Worm (Caenorhabditis elegans) whole organism, L1 larva: Measurements from ENCODE around the gene F14H8.8.
A peak's percentile ranks its signal among the peaks of the same experiment; 100 is the strongest.

Experiments
- C16A3.4 ChIP-seq: fragments of 150-350 bp; optimal IDR thresholded peaks from 2 replicates; lab custom pipeline; 2014; ENCODE audit warnings: missing biosample characterization, missing genetic modification characterization
- C34B4.2 ChIP-seq: sonication (generic microtip); optimal IDR thresholded peaks from 2 replicates; lab custom pipeline; 2017; ENCODE audit warnings: mild to moderate bottlenecking, missing genetic modification characterization, missing compliant biosample characterization
- F16B12.6 ChIP-seq: fragments of 150-350 bp; optimal IDR thresholded peaks from 2 replicates; lab custom pipeline; 2014; ENCODE audit warnings: missing biosample characterization, missing genetic modification characterization
- aha-1 ChIP-seq: fragments of 150-350 bp; optimal IDR thresholded peaks from 2 replicates; lab custom pipeline; 2014; ENCODE audit warnings: missing biosample characterization, missing genetic modification characterization
- ceh-63 ChIP-seq: fragments of 200-800 bp; sonication (Bioruptor generic); optimal IDR thresholded peaks from 2 replicates; lab custom pipeline; 2018; ENCODE audit warnings: mild to moderate bottlenecking, missing genetic modification characterization, missing compliant biosample characterization
- ceh-90 ChIP-seq: sonication (generic microtip); optimal IDR thresholded peaks from 2 replicates; lab custom pipeline; 2016; ENCODE audit warnings: missing genetic modification characterization, missing compliant biosample characterization
- ces-1 ChIP-seq: fragments of 150-350 bp; optimal IDR thresholded peaks from 2 replicates; lab custom pipeline; 2014; ENCODE audit warnings: missing biosample characterization, missing genetic modification reagents, missing genetic modification characterization
- dpl-1 ChIP-seq, 3 experiments: fragments of 150-350 bp in 2 of 3; sonication (generic microtip) in 1 of 3; optimal IDR thresholded peaks; 2 replicates each; lab custom pipeline; 2014 to 2017; ENCODE audit warnings: missing biosample characterization in 3 of 3, missing genetic modification characterization in 3 of 3, missing genetic modification reagents in 3 of 3
- efl-1 ChIP-seq, 4 experiments: fragments of 150-350 bp; optimal IDR thresholded peaks in 3 of 4; peaks in 1 of 4; 1 replicate in 1 of 4; 2 replicates in 3 of 4; lab custom pipeline; 2014; ENCODE audit warnings: missing biosample characterization in 2 of 4, missing genetic modification characterization in 2 of 4, missing genetic modification reagents in 2 of 4
- egl-27 ChIP-seq, 2 experiments: fragments of 150-350 bp in 1 of 2; sonication (generic microtip); optimal IDR thresholded peaks; 3 replicates each; lab custom pipeline; 2017 to 2018; ENCODE audit warnings: missing biosample characterization in 2 of 2, missing genetic modification characterization in 2 of 2, missing genetic modification reagents in 2 of 2
- elt-2 ChIP-seq: sonication (generic microtip); optimal IDR thresholded peaks from 2 replicates; lab custom pipeline; 2016; ENCODE audit warnings: missing genetic modification characterization, mild to moderate bottlenecking, inconsistent platforms, missing compliant biosample characterization, missing genetic modification reagents
- elt-3 ChIP-seq, 6 experiments: fragments of 150-350 bp in 1 of 6; sonication (generic microtip); optimal IDR thresholded peaks; 2 replicates each; lab custom pipeline; 2017 to 2018; ENCODE audit warnings: missing biosample characterization in 6 of 6, missing genetic modification characterization in 6 of 6, inconsistent platforms in 1 of 6
- ets-5 ChIP-seq: fragments of 200-800 bp; sonication (Bioruptor generic); IDR thresholded peaks from 2 replicates; pipeline ENCODE4 v1.3.6; 2022; ENCODE audit warnings: missing genetic modification characterization, missing compliant biosample characterization
- fos-1 ChIP-seq: fragments of 150-350 bp; optimal IDR thresholded peaks from 2 replicates; lab custom pipeline; 2014; ENCODE audit warnings: missing biosample characterization, missing genetic modification characterization
- grh-1 ChIP-seq: fragments of 200-800 bp; sonication (Bioruptor generic); IDR thresholded peaks from 2 replicates; pipeline ENCODE4 v1.3.6; 2022; ENCODE audit warnings: missing genetic modification reagents, missing genetic modification characterization, missing compliant biosample characterization
- hlh-4 ChIP-seq: sonication (generic microtip); optimal IDR thresholded peaks from 2 replicates; lab custom pipeline; 2016; ENCODE audit warnings: mild to moderate bottlenecking, missing genetic modification characterization, missing compliant biosample characterization
- irx-1 ChIP-seq: sonication (generic microtip); optimal IDR thresholded peaks from 2 replicates; lab custom pipeline; 2016; ENCODE audit warnings: missing genetic modification characterization, missing compliant biosample characterization
- isw-1 ChIP-seq: fragments of 200-800 bp; sonication (Bioruptor generic); IDR thresholded peaks from 2 replicates; pipeline ENCODE4 v1.3.6; 2022; ENCODE audit warnings: missing genetic modification characterization, missing compliant biosample characterization
- lin-14 ChIP-seq: fragments of 200-800 bp; sonication (Bioruptor generic); optimal IDR thresholded peaks from 2 replicates; lab custom pipeline; 2018; ENCODE audit warnings: mild to moderate bottlenecking, missing genetic modification characterization, moderate library complexity, missing compliant biosample characterization
- lin-15B ChIP-seq: fragments of 150-350 bp; sonication (generic microtip); optimal IDR thresholded peaks from 3 replicates; lab custom pipeline; 2014; ENCODE audit warnings: missing biosample characterization, missing genetic modification characterization
- lin-35 ChIP-seq, 2 experiments: fragments of 150-350 bp; optimal IDR thresholded peaks; 2 replicates each; lab custom pipeline; 2014; ENCODE audit warnings: missing biosample characterization in 2 of 2, missing genetic modification characterization in 2 of 2, missing genetic modification reagents in 2 of 2
- lin-39 ChIP-seq: fragments of 150-350 bp; optimal IDR thresholded peaks from 2 replicates; lab custom pipeline; 2014; ENCODE audit warnings: missing biosample characterization, missing genetic modification reagents, missing genetic modification characterization
- lir-3 ChIP-seq: sonication (generic microtip); optimal IDR thresholded peaks from 2 replicates; lab custom pipeline; 2016; ENCODE audit warnings: mild to moderate bottlenecking, missing genetic modification characterization, moderate library complexity, missing compliant biosample characterization; ENCODE audit not compliant: poor library complexity
- lsy-2 ChIP-seq, 2 experiments: fragments of 150-350 bp; optimal IDR thresholded peaks; 2 replicates each; lab custom pipeline; 2014; ENCODE audit warnings: missing biosample characterization in 2 of 2, missing genetic modification characterization in 2 of 2
- mdl-1 ChIP-seq, 2 experiments: fragments of 150-350 bp; optimal IDR thresholded peaks; 2 replicates each; lab custom pipeline; 2014 to 2017; ENCODE audit warnings: missing biosample characterization in 2 of 2, missing genetic modification characterization in 2 of 2, inconsistent platforms in 1 of 2
- nhr-11 ChIP-seq: fragments of 150-350 bp; optimal IDR thresholded peaks from 2 replicates; lab custom pipeline; 2014; ENCODE audit warnings: missing biosample characterization, missing genetic modification characterization
- nhr-12 ChIP-seq: sonication (generic microtip); optimal IDR thresholded peaks from 2 replicates; lab custom pipeline; 2017; ENCODE audit warnings: missing biosample characterization, missing genetic modification characterization
- nhr-19 ChIP-seq: fragments of 200-800 bp; sonication (Bioruptor generic); conservative IDR thresholded peaks from 2 replicates; pipeline ENCODE4 v1.3.6; 2022; ENCODE audit warnings: missing genetic modification characterization, missing compliant biosample characterization
- nhr-20 ChIP-seq: sonication (generic microtip); optimal IDR thresholded peaks from 2 replicates; lab custom pipeline; 2016; ENCODE audit warnings: mild to moderate bottlenecking, missing genetic modification characterization, missing compliant biosample characterization
- nhr-28 ChIP-seq: fragments of 150-350 bp; optimal IDR thresholded peaks from 2 replicates; lab custom pipeline; 2014; ENCODE audit warnings: missing biosample characterization, missing genetic modification characterization
- nhr-47 ChIP-seq: sonication (generic microtip); optimal IDR thresholded peaks from 2 replicates; lab custom pipeline; 2016; ENCODE audit warnings: mild to moderate bottlenecking, missing genetic modification characterization, moderate library complexity, missing compliant biosample characterization
- nhr-77 ChIP-seq: fragments of 150-350 bp; optimal IDR thresholded peaks from 2 replicates; lab custom pipeline; 2014; ENCODE audit warnings: missing biosample characterization, missing genetic modification characterization
- nhr-85 ChIP-seq: sonication (generic microtip); peaks from one replicate; lab custom pipeline; 2016; ENCODE audit warnings: missing genetic modification characterization, inconsistent platforms, missing compliant biosample characterization
- nhr-90 ChIP-seq: sonication (generic microtip); optimal IDR thresholded peaks from 2 replicates; lab custom pipeline; 2016; ENCODE audit warnings: mild to moderate bottlenecking, missing genetic modification characterization, missing compliant biosample characterization; ENCODE audit not compliant: poor library complexity
- pag-3 ChIP-seq: sonication (generic microtip); optimal IDR thresholded peaks from 2 replicates; lab custom pipeline; 2017; ENCODE audit warnings: missing genetic modification characterization, mild to moderate bottlenecking, missing compliant biosample characterization, antibody characterized with exemption, borderline replicate concordance; ENCODE audit not compliant: insufficient read depth
- pax-3 ChIP-seq: fragments of 200-800 bp; sonication (Bioruptor generic); optimal IDR thresholded peaks from 2 replicates; lab custom pipeline; 2018; ENCODE audit warnings: mild to moderate bottlenecking, missing genetic modification characterization, moderate library complexity, missing compliant biosample characterization
- rnt-1 ChIP-seq: sonication (generic microtip); optimal IDR thresholded peaks from 2 replicates; lab custom pipeline; 2016; ENCODE audit warnings: mild to moderate bottlenecking, missing genetic modification characterization, moderate library complexity, missing compliant biosample characterization
- skn-1 ChIP-seq: fragments of 150-350 bp; optimal IDR thresholded peaks from 2 replicates; lab custom pipeline; 2014; ENCODE audit warnings: missing biosample characterization, missing genetic modification characterization
- snpc-4 ChIP-seq: fragments of 150-350 bp; optimal IDR thresholded peaks from 2 replicates; lab custom pipeline; 2014; ENCODE audit warnings: missing biosample characterization, missing genetic modification characterization
- sox-4 ChIP-seq: sonication (generic microtip); optimal IDR thresholded peaks from 2 replicates; lab custom pipeline; 2016; ENCODE audit warnings: missing genetic modification characterization, missing compliant biosample characterization
- sup-37 ChIP-seq: fragments of 200-800 bp; sonication (Bioruptor generic); optimal IDR thresholded peaks from 2 replicates; lab custom pipeline; 2018; ENCODE audit warnings: mild to moderate bottlenecking, missing genetic modification characterization, missing compliant biosample characterization
- swsn-7 ChIP-seq: sonication (generic microtip); optimal IDR thresholded peaks from 2 replicates; lab custom pipeline; 2016; ENCODE audit warnings: missing genetic modification characterization, missing compliant biosample characterization
- tbx-2 ChIP-seq: sonication (generic microtip); optimal IDR thresholded peaks from 2 replicates; lab custom pipeline; 2016; ENCODE audit warnings: missing genetic modification characterization, missing compliant biosample characterization
- unc-62 ChIP-seq: fragments of 150-350 bp; optimal IDR thresholded peaks from 2 replicates; lab custom pipeline; 2014; ENCODE audit warnings: missing biosample characterization, missing genetic modification reagents, missing genetic modification characterization
- unc-86 ChIP-seq: sonication (generic microtip); optimal IDR thresholded peaks from 2 replicates; lab custom pipeline; 2016; ENCODE audit warnings: missing genetic modification characterization, missing compliant biosample characterization
- vab-15 ChIP-seq: sonication (generic microtip); optimal IDR thresholded peaks from 2 replicates; lab custom pipeline; 2017; ENCODE audit warnings: missing genotype, mild to moderate bottlenecking, missing genetic modification characterization, missing compliant biosample characterization
- xbp-1 ChIP-seq: sonication (generic microtip); optimal IDR thresholded peaks from 2 replicates; lab custom pipeline; 2016; ENCODE audit warnings: missing genetic modification characterization, missing compliant biosample characterization
- zag-1 ChIP-seq: fragments of 150-350 bp; optimal IDR thresholded peaks from 2 replicates; lab custom pipeline; 2014; ENCODE audit warnings: missing biosample characterization, missing genetic modification characterization
- ztf-4 ChIP-seq: fragments of 150-350 bp; optimal IDR thresholded peaks from 2 replicates; lab custom pipeline; 2014; ENCODE audit warnings: missing biosample characterization, missing genetic modification characterization

The F14H8.8 gene

ce11 chrV:15028896-15029519 lies at the start of gene F14H8.8:
F14H8.8 (plus strand) TSS chrV:15029469.
- TF ChIP-seq lin-39 (tag; lab: Kevin White, UChicago) (no peak), sox-4 (tag; lab: Kevin White, UChicago) (no peak), isw-1 (GFP tag; lab: Robert Waterston, UW) (no peak), tbx-2 (tag; lab: Kevin White, UChicago) (no peak), skn-1 (tag; lab: Kevin White, UChicago) (no peak), lin-15B (tag; lab: Kevin White, UChicago) (no peak), aha-1 (tag; lab: Kevin White, UChicago) (no peak), vab-15 (tag; lab: Kevin White, UChicago) (no peak), xbp-1 (tag; lab: Kevin White, UChicago) (no peak), efl-1 (optimal IDR thresholded peaks at IDR 0.05; lab: Kevin White, UChicago) (peak in 1 of 2 experiments; percentile 22), efl-1 (GFP tag; optimal IDR thresholded peaks at IDR 0.05 in 1 of 2; lab: Kevin White, UChicago) (no peak), unc-86 (tag; lab: Kevin White, UChicago) (no peak), pag-3 (no peak), mdl-1 (tag; optimal IDR thresholded peaks at IDR 0.05; lab: Kevin White, UChicago) (no peak), ets-5 (no peak), nhr-77 (tag; lab: Kevin White, UChicago) (no peak), nhr-19 (GFP tag; lab: Robert Waterston, UW) (peak; percentile 69), ceh-90 (no peak), fos-1 (no peak), nhr-28 (tag; lab: Kevin White, UChicago) (no peak), elt-3 (tag; optimal IDR thresholded peaks at IDR 0.05; lab: Kevin White, UChicago) (no peak), zag-1 (tag; lab: Kevin White, UChicago) (no peak), lir-3 (tag; lab: Kevin White, UChicago) (no peak), C16A3.4 (tag; lab: Kevin White, UChicago) (no peak), snpc-4 (peak; percentile 97), egl-27 (tag; optimal IDR thresholded peaks at IDR 0.05; lab: Kevin White, UChicago) (no peak), ztf-4 (tag; lab: Kevin White, UChicago) (no peak), hlh-4 (no peak), lin-14 (GFP tag; lab: Kevin White, UChicago) (no peak), nhr-47 (tag; lab: Kevin White, UChicago) (peak; percentile 55), unc-62 (GFP tag; lab: Kevin White, UChicago) (no peak), ceh-63 (GFP tag; lab: Kevin White, UChicago) (no peak), grh-1 (GFP tag; lab: Robert Waterston, UW) (peak; percentile 49; the same call in 1 of the 2 replicates), C34B4.2 (tag; lab: Kevin White, UChicago) (no peak), swsn-7 (peak; percentile 43), nhr-11 (tag; lab: Kevin White, UChicago) (no peak), dpl-1 (GFP tag; optimal IDR thresholded peaks at IDR 0.05; lab: Kevin White, UChicago) (peak in 1 of 3 experiments; percentile 12), ces-1 (no peak), lin-35 (GFP tag; optimal IDR thresholded peaks at IDR 0.05; lab: Kevin White, UChicago) (peak in 1 of 2 experiments; percentile 7), pax-3 (no peak), nhr-20 (tag; lab: Kevin White, UChicago) (peak; percentile 35), lsy-2 (tag; optimal IDR thresholded peaks at IDR 0.05; lab: Kevin White, UChicago) (no peak), elt-2 (tag; lab: Kevin White, UChicago) (no peak), nhr-85 (tag; lab: Kevin White, UChicago) (peak; percentile 78), sup-37 (no peak), rnt-1 (tag; lab: Kevin White, UChicago) (peak; percentile 22), F16B12.6 (tag; lab: Kevin White, UChicago) (no peak), nhr-12 (tag; lab: Kevin White, UChicago) (no peak), irx-1 (no peak), nhr-90 (peak; percentile 77)
- TF ChIP-seq, all 84 proteins: peak for 12
